Fruit fly (Drosophila melanogaster) S2 (cell line): ENCODE results near the gene S-Lap3.

Experiments used
- CG8478 ChIP-seq: fragments of >200 bp; optimal IDR thresholded peaks from 2 replicates; lab custom pipeline; 2018
- CTCF ChIP-seq, 2 experiments: fragments of >200 bp; optimal IDR thresholded peaks; 2 replicates each; lab custom pipeline; 2018

The S-Lap3 gene

DNA sequence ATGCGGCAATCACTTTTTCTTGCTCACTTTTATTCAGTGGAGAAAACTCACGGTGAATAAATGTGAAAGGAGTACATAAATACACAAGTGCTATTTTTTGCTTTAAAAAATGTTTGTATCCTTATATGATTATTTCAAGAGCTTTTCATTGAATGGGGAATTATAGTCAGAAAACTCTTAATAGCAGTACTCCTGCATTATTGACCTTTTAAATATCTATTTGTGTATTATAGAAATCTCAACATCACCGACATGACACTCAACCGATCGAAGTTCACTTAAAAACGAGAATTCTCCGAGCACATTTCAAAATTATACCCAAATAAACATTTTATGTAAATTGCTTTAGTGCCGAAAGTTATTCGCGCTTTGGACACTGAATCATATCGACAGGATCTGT lies at the start of gene S-Lap3:
Gene S-Lap3 (plus strand): TSS at position 301 of the 400 bp plus-strand sequence.
- TF ChIP-seq CTCF (optimal IDR thresholded peaks at IDR 0.05; lab: Kevin White, UChicago) = no peak
- TF ChIP-seq CG8478 = no peak

DNA sequence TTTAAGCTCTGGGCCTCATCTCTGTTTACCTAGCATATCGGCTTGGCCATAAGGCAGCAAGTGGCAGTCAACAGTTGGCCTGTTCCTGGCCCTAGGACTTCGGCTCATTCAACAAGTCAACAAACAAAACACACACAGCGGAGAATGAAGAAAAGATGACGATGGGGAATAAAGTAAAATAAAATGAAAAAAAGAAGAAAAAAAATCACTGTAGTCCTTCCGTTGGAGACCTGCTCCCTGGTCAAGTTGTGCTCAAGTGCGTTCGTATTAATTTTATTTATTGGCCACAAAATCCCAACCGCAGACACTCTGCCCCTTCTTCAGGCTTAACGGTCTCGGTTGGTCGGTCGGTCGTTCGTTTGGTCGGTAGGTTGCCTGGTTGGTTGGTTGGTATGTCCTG lies 46.6 kb upstream of the S-Lap3 start:
- no peak for TF ChIP-seq CTCF (optimal IDR thresholded peaks at IDR 0.05; lab: Kevin White, UChicago)
- TF ChIP-seq CG8478 = no peak

DNA sequence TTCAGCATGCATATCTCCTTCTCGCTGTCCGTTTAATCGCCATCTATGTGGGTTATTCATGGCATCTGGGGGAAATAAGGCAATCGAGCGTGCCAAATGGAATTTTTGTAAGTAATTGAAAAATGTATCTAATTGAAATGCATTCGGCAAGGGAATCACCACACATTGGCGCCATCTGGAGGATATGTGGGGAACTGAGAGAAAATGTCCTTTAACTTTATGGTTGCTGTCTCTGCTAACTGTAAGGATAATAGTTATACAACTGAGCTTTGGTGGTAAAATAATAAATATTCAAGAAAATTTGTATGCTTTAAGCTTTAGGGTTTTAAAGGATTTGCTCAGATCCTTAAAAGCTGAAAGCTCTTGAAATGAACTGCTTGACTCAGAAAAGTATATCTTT lies 37.7 kb upstream of the S-Lap3 start:
- TF ChIP-seq CG8478 (no peak), CTCF (optimal IDR thresholded peaks at IDR 0.05; lab: Kevin White, UChicago) (peak; percentile 87 to 90)

DNA sequence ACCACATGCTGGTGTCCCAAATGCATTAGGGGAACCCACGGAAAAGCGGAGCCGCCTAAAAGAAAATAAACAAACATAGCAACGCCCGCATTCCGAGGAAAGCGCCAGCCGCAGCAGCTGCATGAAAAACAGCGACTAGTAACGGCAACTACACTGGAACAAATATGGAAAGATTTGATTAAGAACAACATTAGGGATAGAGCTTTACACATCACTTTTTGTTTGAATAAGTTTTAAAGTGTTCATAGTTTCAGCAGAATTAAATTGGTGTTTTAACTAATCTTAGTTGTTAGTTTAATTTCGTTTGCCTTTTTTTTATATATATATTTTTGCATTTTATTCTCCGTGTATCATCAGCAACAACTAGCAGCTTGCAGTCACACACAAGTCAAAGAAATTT lies 37.0 kb upstream of the S-Lap3 start:
- TF ChIP-seq CTCF (optimal IDR thresholded peaks at IDR 0.05; lab: Kevin White, UChicago) = no peak

DNA sequence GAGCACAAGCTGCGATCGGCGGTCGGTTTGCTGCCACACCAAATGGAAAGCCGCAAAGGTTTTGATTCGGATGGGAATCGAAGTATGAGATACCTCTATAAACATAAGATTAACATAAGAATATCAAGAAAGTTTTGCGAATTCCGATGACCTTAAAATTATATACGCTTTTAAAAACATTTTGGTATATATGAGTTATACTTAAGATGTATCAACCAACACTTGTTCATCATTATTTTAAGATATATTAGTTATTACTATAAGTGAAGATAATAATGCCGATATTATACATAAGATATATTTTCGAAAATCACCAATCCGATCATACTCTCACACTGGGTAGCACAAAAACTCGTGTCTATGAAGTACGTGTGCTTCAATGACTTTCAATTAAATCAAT lies 36.2 kb upstream of the S-Lap3 start:
- TF ChIP-seq CTCF (optimal IDR thresholded peaks at IDR 0.05; lab: Kevin White, UChicago) (no peak), CG8478 (no peak)

DNA sequence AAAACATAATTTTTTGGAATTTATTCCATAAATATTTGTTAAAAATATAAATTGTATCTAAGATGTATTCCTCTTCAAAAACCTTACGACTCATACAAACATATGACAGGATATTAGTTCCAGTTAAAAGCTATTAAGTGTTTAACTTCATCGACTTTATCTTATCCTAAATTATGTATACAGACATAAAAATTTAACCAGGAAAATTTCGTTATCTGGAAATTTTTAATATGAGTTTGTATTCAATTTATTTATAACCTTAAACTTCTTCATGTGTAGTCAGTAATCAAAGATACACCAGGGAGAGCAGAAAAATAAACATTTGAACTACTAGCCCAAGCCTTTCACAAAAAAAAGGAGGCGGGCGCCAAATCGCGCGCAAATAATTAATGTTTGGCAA lies 35.5 kb upstream of the S-Lap3 start:
- TF ChIP-seq CG8478 (no peak), CTCF (optimal IDR thresholded peaks at IDR 0.05; lab: Kevin White, UChicago) (no peak)

DNA sequence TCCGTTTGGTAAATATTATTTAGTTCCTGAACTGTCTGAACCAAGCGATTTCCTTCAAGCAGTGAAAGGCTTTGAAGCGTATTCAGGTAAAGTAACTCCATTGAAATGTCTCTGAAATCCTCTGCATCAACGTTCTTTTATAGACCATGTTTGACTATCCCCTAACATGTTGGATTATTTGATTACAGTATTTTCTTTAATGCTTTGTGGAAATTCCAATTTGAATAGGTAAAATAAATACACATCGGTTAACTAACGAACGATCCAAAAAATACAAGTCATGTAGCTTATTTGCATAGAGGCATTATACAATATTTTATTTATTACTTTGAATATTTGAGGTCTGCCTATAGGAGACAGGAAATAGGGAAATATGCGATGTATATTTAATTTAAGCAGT lies 33.1 kb upstream of the S-Lap3 start, which contains the start of gene Ir67b:
Gene Ir67b (minus strand): TSS at position 101 of the 400 bp plus-strand sequence.
- TF ChIP-seq CTCF (optimal IDR thresholded peaks at IDR 0.05; lab: Kevin White, UChicago) (no peak), CG8478 (no peak)

DNA sequence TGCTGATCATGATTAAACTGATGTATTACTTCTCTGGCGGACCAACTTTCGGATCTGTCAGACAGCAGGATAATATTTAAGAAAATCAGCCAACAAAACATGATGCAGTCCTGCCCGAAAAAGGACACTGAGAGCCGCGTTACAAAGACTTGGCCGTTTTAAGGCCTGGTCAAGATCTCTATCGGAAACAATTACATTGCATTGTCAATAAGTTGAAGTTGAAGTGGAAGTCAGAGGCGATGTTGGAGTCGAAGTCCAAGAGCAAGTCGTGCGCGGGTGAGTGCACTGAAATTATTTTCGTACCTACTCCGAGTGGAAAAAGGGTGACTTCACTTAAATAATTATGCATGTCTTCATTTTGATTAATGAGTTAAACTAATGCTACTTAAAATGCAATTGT lies 31.0 kb upstream of the S-Lap3 start, which contains the start of gene Ir67c:
Gene Ir67c (minus strand): TSS at position 101 of the 400 bp plus-strand sequence.
- no peak for TF ChIP-seq CTCF (optimal IDR thresholded peaks at IDR 0.05; lab: Kevin White, UChicago)
- TF ChIP-seq CG8478 = no peak

DNA sequence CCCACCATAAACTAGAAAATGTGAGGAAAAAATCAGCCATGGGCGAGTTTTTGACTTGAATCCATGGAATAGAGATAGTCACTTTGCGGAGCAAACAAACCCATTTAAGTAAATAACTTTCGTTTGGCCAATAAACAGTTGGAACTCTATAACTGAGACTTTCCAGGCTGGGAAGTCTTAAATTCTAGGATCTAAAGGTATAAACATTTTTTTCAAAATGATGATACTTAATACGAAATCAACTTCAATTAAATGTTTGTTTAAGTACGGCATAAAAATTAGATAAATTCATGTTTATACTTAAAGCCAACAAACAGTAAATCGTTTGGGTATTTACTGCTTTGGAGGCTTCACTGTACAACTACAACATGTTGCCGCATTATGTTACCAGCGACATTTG lies 25.1 kb upstream of the S-Lap3 start:
- TF ChIP-seq CTCF (optimal IDR thresholded peaks at IDR 0.05; lab: Kevin White, UChicago) = no peak
- TF ChIP-seq CG8478 = no peak

DNA sequence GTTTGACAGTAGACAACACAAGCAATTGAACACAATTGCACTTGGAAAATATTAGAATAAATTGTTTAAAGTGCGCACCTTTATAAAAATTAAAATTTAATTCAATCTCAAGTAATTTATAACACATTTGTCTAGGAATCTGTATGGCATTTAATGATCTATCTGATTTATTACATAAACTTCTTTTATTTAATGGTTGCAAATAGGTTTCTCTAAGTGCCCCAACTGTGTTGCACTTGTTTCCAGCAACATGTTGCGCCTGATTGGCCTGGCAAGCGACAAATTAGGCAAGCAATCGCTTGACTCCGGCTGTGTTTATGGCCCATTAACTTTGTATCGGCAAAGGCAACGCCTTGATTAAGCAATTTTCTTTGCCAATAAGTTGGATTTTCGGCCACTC lies 24.5 kb upstream of the S-Lap3 start:
- no peak for TF ChIP-seq CG8478
- no peak for TF ChIP-seq CTCF (optimal IDR thresholded peaks at IDR 0.05; lab: Kevin White, UChicago)

DNA sequence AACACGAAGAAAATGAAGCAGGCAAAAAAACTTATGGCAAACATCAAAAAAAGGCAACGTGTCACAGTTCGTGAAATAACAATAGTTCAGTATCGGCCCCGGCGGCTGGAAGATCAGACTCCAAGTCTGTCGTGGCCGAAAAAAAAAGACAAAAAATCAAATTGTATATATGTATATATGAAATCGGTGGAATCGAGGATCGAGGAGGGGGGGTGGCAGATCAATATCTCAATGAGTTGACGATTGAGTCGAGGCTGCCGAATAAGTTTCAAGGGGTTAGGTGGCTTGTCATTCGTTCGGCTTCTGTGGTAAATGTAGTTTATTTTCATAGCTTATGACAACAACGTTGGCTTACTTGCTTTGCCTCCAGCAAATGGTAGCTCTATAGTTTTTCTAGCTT lies 22.5 kb upstream of the S-Lap3 start:
- TF ChIP-seq CTCF (optimal IDR thresholded peaks at IDR 0.05; lab: Kevin White, UChicago) (no peak), CG8478 (no peak)

DNA sequence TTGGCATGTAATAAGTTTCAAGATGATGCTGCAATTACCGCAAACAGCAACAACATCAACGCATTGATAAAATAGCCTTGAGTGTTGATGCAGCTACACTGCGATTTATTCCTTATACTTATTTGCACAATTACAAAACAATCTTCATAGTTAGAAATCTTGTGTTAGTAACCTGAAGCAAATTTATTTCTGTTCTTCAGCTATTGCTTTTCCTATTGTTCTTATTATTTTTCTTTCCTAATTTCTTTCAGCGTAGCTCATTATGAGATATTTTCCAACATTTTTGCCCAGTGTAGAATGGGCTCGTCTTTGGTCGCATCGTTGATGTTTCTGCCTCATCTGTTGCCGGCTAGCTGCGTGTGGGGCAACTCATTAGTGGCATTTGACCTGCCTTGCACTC lies 21.0 kb upstream of the S-Lap3 start:
- no peak for TF ChIP-seq CG8478

DNA sequence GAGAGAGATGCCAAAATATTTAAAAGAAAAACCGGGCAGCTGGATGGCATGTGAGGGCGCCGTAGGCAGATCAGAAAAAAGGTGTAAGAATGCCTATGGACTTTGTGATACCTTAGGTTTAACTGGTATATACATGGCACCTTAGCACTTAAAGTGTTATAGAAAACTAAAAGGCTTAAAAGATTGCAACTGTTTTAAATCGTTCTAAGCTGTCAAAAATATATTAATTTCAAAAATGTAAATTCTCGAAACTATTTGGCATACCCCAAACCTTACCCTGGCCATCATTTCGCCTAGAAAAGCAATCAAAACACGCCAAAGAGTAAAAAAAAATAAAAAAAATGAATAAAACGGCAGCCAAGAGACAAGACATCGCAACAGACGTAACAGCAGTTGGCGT lies 18.0 kb upstream of the S-Lap3 start:
- no peak for TF ChIP-seq CTCF (optimal IDR thresholded peaks at IDR 0.05; lab: Kevin White, UChicago)
- TF ChIP-seq CG8478 = no peak

DNA sequence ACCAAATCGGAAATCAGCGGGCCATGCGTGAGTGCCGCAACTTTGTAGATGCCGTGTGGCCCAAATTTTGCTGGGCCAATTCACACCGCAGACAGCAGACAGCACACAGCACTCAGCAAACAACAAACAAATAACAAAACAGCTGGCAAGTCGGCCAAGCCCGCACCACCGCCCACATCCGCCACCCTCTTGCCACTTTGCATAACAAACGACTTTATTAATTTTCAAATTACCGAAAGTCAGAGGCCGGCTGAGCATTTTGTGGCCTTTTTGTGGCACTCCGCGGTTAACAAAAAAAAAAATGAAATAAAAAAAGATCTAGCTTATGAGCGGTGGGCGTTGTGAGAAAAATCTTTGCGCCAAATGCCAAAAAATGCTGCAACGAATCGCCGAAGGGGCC lies 15.3 kb upstream of the S-Lap3 start:
- TF ChIP-seq CG8478 (no peak), CTCF (optimal IDR thresholded peaks at IDR 0.05; lab: Kevin White, UChicago) (no peak)

DNA sequence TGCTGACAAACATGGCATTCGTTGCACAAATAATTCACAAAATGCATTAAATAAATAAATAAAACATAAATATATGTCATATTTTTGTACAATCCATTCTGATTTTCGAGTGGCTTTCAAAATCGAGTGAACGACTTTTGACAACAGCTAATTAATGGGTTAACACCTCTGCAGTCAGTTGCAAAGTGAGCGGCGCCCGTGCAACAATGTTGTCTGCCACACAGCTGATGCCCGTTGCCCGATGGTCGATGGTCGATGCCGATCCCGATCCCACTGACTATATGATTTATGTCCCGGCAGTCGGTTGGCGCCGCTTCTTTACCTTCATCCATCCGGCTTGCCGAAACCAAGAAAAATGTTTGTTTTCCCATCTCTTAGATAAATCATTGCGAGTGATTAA lies 5.9 kb upstream of the S-Lap3 start:
- TF ChIP-seq CG8478 (no peak), CTCF (optimal IDR thresholded peaks at IDR 0.05; lab: Kevin White, UChicago) (no peak)

DNA sequence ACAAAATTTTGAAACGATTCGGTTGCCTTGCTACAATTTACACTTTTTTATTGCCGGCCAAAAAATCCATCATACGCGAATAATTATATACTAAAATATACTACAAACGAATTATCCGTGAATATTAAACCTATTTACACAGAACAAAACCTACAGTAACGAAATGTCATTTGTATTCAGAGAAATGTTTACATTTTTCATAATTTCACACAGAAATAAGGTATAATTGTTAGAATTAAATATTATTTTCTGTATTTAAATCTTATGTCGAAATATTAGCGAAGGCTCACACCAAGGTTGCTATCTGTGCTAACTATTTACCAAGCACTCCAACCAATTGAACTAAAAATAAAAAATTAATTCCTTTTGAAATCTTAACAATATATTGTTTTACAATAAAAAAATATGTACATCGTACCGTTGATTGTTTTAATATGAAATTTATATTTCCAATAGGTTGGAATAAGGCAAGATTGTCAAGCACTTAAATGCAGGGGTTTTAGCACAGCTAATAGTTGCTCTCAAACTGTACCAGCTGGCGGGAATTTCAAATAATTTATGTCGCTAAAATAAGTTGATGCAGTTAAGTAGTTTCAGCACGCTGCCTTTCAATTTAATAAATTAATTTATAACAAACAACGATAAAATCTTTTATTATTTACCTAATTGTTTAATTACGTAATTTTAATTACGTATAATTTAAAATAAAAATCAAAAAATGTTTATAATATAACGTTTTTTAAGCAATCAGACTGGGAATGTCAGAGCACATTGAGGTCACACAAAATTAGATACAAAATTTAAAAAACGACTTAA lies 1.7 kb upstream of the S-Lap3 start, which contains the start of the genes Gem3 and CG32061:
Gene Gem3 (minus strand): TSS at position 51 of the 816 bp plus-strand sequence.
Gene CG32061 (plus strand): TSS at position 766 of the 816 bp plus-strand sequence.
- TF ChIP-seq CG8478 (no peak), CTCF (optimal IDR thresholded peaks at IDR 0.05; lab: Kevin White, UChicago) (peak in 1 of 2 experiments; percentile 38)

DNA sequence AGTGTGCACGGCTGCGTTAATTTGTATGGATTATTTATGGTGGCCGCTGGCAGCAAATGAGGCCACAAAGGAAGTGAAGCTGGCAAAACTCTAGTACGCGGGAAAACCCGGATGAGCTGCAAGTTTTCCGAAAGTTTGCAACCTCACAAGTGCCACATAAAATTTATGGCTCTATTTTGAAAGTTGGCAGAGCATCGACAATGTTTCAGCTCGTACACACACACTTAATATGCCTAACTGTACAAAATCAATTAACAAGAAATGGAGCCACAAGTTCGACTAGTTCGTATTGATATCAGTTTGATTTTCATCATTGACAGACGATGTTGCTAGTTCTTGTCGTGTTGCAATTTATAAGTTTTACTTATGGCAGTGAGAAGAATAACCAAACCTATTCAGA lies 13.2 kb downstream of the S-Lap3 start, which contains the start of gene CG46430:
Gene CG46430 (plus strand): TSS at position 301 of the 400 bp plus-strand sequence.
- TF ChIP-seq CG8478 (no peak), CTCF (optimal IDR thresholded peaks at IDR 0.05; lab: Kevin White, UChicago) (no peak)
